Fruit fly (Drosophila melanogaster) ovary, adult (tissue): ENCODE data around the gene CG13643.

ENCODE experiments used
- CG17801 ChIP-seq: fragments of 200-800 bp; optimal IDR thresholded peaks from 2 replicates; lab custom pipeline; 2019; ENCODE audit warnings: missing biosample characterization, mild to moderate bottlenecking, missing genetic modification characterization, moderate library complexity; ENCODE audit not compliant: partially characterized antibody

Gene CG13643

DNA sequence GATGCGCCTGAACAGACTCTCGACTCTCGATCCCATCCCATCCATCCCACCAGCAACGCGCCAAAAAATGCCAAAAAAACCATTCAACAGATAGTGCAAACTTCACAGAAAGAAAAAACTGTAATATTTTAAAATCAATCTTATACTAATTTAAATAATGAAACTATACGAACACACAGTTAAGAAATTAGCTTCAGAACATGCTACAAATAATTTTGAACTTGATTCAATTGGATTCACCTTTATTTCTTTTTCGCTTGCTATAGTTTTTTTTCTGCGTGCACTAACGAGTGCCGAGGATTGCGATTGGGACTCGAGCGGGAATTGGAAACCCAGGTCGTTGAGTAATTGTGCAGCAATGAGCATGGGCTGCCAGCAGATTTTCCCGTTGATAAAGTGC, 2.2 kb upstream of the CG13643 start:
- TF ChIP-seq CG17801 (GFP tag; lab: Kevin White, UChicago), result no peak

DNA sequence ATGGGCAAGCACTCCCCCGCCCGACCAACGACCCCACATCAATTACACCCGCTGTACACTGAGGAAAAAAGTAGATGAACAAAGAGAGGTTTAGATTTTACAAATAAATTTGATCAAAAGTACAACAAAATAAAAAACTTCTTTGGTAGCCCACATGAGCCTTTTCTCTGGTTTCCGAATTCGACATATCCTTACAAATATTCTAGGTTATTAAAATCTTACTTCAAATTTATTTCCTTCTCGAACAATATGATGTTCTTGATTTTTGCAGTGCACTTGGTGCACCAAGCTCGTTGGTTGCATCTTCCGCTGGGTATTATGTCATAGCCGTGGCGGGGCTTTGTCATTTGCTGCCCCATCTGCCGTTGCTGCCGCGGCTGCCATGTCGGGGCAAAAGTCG, 844 bp upstream of the CG13643 start:
- TF ChIP-seq CG17801 (GFP tag; lab: Kevin White, UChicago), result no peak

dm6 chr3R:24900816-24901215, 5.0 kb downstream of the CG13643 start, which contains the start of gene CG10845:
TSS of gene CG10845 (plus strand) at chr3R:24901116.
- TF ChIP-seq CG17801 (GFP tag; lab: Kevin White, UChicago), result no peak

DNA sequence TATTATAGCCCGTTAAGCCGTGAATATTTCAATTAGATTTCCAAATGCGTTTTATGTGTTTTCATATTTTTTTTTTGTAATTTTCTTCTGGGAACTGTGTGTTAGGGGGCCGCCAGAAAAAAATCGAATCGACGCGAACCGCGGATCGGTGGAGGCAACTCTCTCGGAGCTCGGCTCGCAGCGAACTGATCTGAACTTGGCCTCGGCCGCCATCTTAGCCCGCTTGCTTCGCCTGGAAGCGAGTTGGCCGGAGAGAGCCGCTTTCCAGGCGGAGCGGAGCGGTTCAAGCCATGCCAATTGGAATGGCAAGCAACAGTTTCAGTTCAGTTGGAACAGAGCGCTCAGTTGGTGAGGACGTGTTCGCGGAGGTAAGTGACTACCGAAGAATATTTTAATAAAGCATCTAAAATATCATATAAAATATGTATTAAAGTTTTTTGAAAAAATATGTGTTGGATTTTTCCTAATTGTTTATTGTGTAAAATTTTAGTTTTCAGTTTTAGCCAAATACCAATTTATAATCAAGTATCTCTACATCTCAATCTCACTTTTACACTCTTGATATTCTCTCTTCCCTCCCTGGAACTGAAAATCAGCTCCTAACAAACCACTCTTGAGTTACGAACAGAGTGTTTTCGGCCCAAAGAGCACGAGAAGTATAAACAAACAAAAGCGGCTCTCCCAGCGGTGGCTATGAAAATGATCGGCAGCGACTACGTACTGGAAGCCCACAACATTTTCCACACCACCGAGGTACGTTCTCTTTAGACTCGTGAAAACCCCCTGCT, 11.2 kb downstream of the CG13643 start, which contains the start of the genes CG31121 and CG11069:
TSS of gene CG31121 (minus strand) at position 187 of the 788 bp plus-strand sequence.
TSS of gene CG11069 (plus strand) at position 324 of the 788 bp plus-strand sequence.
- no peak for TF ChIP-seq CG17801 (GFP tag; lab: Kevin White, UChicago)

DNA sequence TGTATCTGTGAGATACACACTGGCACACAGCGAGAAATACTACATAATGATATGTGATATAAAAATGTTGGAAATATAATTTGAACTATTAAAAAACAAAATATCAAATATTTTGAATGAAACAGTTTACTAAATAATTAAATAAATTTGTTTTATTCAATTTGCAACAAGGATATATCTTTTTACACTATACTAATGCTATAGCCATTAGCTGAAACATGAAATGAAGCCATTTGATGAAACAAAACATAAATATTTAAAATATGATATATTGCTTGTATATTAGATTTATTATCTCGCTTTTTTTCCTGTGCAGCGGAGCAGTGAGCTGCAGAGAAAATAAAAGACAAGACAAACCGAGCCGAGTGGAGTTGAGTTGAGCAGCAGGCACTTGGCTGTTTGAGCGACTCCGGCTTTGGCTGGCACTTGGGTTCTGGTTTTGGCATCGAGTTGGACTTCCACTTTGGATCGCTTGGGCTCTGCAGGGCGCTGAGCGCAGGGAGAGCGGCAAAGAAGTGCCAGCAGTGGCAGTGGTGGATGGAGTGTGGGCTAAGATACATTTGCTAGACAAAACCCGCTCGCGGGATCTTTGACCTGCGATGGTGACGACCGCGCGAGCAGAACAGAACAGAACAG, 12.4 kb downstream of the CG13643 start:
- no peak for TF ChIP-seq CG17801 (GFP tag; lab: Kevin White, UChicago)

dm6 chr3R:24890919-24891318, 14.9 kb downstream of the CG13643 start:
- TF ChIP-seq CG17801 (GFP tag; lab: Kevin White, UChicago), result no peak

- TF ChIP-seq CG17801 (GFP tag; lab: Kevin White, UChicago), result no peak
Observed at dm6 chr3R:24890217-24890616, 15.6 kb downstream of the CG13643 start.

- no peak for TF ChIP-seq CG17801 (GFP tag; lab: Kevin White, UChicago)
Observed at dm6 chr3R:24889303-24889892, 16.4 kb downstream of the CG13643 start.

DNA sequence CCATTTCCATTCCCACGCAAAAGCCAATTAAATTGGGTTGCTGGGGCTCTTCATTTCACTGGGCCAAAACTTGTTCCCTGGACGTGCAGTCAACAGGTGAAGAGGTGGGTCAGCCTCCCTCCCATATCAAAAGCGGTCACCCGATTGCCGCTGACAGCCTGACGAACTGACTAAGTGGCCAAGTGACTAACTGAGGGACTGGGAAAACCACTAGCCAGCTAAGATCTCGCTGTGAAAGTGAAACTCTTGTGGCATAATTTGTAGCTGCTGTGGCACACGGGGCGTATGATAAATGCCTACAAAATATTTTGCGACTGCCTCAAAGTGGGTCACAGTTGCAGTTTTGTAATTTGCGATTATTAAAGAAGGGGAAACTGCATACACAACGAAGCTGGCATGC, 17.4 kb downstream of the CG13643 start:
- no peak for TF ChIP-seq CG17801 (GFP tag; lab: Kevin White, UChicago)

DNA sequence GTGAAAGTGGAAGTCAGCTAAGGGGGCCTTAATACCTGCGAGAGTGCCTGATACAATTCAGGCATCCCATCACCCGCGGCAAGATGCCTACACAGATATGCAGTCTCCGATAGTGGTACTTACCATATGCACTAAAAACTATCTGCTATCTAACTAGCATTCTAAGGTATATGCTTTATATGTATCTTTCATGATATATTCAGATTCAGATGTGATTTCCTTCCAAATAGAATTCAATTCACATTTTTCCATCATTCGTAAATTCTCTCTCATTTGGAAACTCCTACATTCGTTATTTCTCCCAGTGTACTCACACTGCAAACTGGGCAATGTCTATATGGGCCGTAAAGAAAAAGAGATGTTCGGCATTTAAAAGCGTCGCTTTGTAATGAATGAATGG, 19.3 kb downstream of the CG13643 start:
- TF ChIP-seq CG17801 (GFP tag; lab: Kevin White, UChicago), result no peak

- no peak for TF ChIP-seq CG17801 (GFP tag; lab: Kevin White, UChicago)
Observed at dm6 chr3R:24878655-24879054, 27.1 kb downstream of the CG13643 start.

dm6 chr3R:24876843-24877457, 28.9 kb downstream of the CG13643 start, which contains the start of the genes CG11089 and CG31381:
TSS of gene CG11089 (plus strand) at chr3R:24877045.
TSS of gene CG31381 (plus strand) at chr3R:24877045.
- TF ChIP-seq CG17801 (GFP tag; lab: Kevin White, UChicago), result no peak

DNA sequence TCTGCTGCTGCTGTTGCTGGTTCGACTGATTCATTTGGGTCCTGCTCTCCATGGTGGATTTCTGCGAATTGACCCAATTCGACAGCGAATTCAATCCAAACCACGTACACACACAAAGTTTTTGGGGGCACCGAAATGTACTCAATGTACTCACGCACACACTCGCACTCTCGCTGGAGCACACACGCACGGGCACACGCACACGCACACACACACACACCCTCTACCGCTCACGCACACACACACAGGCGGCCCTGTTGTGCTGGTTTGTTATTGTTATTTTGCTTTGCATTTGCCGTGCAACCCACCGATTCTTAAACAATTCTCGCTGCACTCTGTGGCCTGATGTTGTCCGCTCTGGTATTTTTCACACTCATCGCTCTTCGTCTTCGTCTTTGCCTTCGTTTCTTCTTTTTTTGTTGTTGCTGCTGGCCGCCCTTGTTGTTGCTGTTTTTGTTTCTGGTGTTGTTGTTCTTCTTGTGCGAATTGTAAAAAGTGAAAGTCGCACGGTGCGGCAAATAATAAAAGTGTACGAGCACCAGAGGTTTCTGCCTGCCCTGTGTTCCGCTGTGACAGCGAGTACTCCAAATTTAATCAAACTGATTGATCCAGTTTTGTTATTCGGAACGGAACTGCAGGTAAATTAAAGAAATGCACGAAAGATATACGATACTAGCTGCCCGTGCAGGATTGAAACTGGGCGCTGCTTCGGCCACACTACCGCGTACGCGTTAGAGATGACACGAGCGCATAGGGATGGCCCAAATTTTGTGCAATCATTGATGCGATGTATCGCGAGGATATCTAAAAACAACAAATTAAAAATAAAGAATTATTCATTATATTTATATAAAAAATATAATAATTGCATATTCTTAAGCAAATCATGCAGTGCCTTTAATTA, 29.6 kb downstream of the CG13643 start, which contains the start of gene CG3744:
TSS of gene CG3744 (minus strand) at position 716 of the 904 bp plus-strand sequence.
- peak; percentile 70 for TF ChIP-seq CG17801 (GFP tag; lab: Kevin White, UChicago)
